Worm (Caenorhabditis elegans) whole organism, midembryonic: ENCODE measurements around the gene E04F6.15.

ENCODE experiments used
- T22C8.4 ChIP-seq: fragments of 200-800 bp; sonication (Bioruptor generic); IDR thresholded peaks from 2 replicates; pipeline ENCODE4 v1.3.6; 2022; ENCODE audit warnings: missing genetic modification characterization, missing compliant biosample characterization
- cog-1 ChIP-seq: sonication (generic microtip); optimal IDR thresholded peaks from 2 replicates; lab custom pipeline; 2016; ENCODE audit warnings: missing genetic modification characterization, missing compliant biosample characterization
- flt-1 ChIP-seq: fragments of 200-800 bp; sonication (Bioruptor generic); IDR thresholded peaks from 2 replicates; pipeline ENCODE4 v1.3.6; 2022; ENCODE audit warnings: missing genetic modification characterization, missing compliant biosample characterization
- klf-2 ChIP-seq: fragments of 200-800 bp; sonication (Bioruptor generic); conservative IDR thresholded peaks from 2 replicates; pipeline ENCODE4 v1.3.6; 2022; ENCODE audit warnings: missing genetic modification reagents, missing genetic modification characterization, missing compliant biosample characterization
- med-1 ChIP-seq: sonication (generic microtip); optimal IDR thresholded peaks from 2 replicates; lab custom pipeline; 2017; ENCODE audit warnings: missing genetic modification characterization, mild to moderate bottlenecking, missing compliant biosample characterization, antibody characterized with exemption, missing genetic modification reagents; ENCODE audit not compliant: insufficient read depth
- ref-1 ChIP-seq: fragments of 200-800 bp; sonication (Bioruptor generic); conservative IDR thresholded peaks from 2 replicates; pipeline ENCODE4 v1.3.6; 2022; ENCODE audit warnings: missing genetic modification reagents, missing genetic modification characterization, missing compliant biosample characterization
- tab-1 ChIP-seq: fragments of 200-800 bp; sonication (Bioruptor generic); IDR thresholded peaks from 2 replicates; pipeline ENCODE4 v1.3.6; 2022; ENCODE audit warnings: missing genetic modification characterization, missing compliant biosample characterization
- ztf-23 ChIP-seq: fragments of 200-800 bp; sonication (Bioruptor generic); IDR thresholded peaks from 2 replicates; pipeline ENCODE4 v1.3.6; 2022; ENCODE audit warnings: missing genetic modification reagents, missing genetic modification characterization, missing compliant biosample characterization
- ztf-29 ChIP-seq: fragments of 200-800 bp; sonication (Bioruptor generic); IDR thresholded peaks from 2 replicates; pipeline ENCODE4 v1.3.6; 2022; ENCODE audit warnings: missing genetic modification reagents, missing genetic modification characterization, missing compliant biosample characterization

E04F6.15 gene

DNA sequence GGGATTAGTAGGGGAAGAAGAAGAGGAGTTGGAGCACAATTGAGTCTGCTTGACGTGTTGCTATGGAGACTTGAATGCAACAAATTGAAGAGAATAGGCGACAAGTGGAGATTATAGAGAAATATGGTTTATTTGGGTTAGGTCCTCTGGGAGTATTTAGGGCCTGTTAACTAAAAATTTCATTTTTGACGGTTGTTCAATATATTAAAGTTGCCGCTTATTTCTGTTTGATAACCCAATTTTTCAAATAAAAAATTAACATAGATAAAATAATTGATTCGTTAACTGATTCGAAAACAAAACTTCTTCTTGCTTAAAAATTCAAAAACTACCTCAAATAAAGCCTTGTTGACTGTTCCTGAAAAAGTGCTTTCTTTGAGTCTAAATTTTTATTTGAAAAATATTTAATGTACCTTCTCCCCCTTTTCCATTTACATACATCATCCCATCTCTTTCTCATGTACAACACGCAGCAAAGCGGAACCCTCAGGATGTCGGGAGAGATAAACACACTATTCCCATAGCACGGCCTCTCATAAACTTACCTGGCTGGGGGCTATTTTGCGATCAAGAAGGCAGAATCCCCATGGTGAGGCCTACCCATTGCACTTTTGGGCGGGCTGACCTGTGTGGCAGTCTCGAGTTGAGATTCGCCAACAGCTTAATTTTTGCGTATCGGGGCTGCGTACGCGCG is 38.6 kb downstream of the E04F6.15 start, which contains the start of gene dyf-13:
Gene dyf-13 (minus strand): TSS at position 51 of the 694 bp plus-strand sequence.
- TF ChIP-seq ref-1 (no peak), T22C8.4 (GFP tag; lab: Robert Waterston, UW) (no peak), ztf-29 (no peak), tab-1 (no peak), klf-2 (GFP tag; lab: Robert Waterston, UW) (no peak), cog-1 (tag; lab: Kevin White, UChicago) (no peak), flt-1 (no peak), ztf-23 (GFP tag; lab: Robert Waterston, UW) (no peak), med-1 (GFP tag; lab: Kevin White, UChicago) (no peak)

ce11 chrII:7168712-7169111 is 41.4 kb downstream of the E04F6.15 start, which contains the start of gene col-36:
Gene col-36, minus strand, starts transcription at chrII:7168812.
- no peak for TF ChIP-seq med-1 (GFP tag; lab: Kevin White, UChicago)
- no peak for TF ChIP-seq klf-2 (GFP tag; lab: Robert Waterston, UW)
- no peak for TF ChIP-seq tab-1
- TF ChIP-seq ztf-23 (GFP tag; lab: Robert Waterston, UW): no peak
- no peak for TF ChIP-seq ztf-29
- TF ChIP-seq T22C8.4 (GFP tag; lab: Robert Waterston, UW): no peak
- no peak for TF ChIP-seq cog-1 (tag; lab: Kevin White, UChicago)
- no peak for TF ChIP-seq flt-1
- TF ChIP-seq ref-1: no peak

ce11 chrII:7166768-7167167 is 43.3 kb downstream of the E04F6.15 start:
- no peak for TF ChIP-seq klf-2 (GFP tag; lab: Robert Waterston, UW)
- TF ChIP-seq med-1 (GFP tag; lab: Kevin White, UChicago): no peak
- no peak for TF ChIP-seq cog-1 (tag; lab: Kevin White, UChicago)
- TF ChIP-seq ref-1: no peak
- TF ChIP-seq flt-1: no peak
- TF ChIP-seq T22C8.4 (GFP tag; lab: Robert Waterston, UW): no peak
- no peak for TF ChIP-seq ztf-23 (GFP tag; lab: Robert Waterston, UW)
- TF ChIP-seq tab-1: no peak
- no peak for TF ChIP-seq ztf-29

DNA sequence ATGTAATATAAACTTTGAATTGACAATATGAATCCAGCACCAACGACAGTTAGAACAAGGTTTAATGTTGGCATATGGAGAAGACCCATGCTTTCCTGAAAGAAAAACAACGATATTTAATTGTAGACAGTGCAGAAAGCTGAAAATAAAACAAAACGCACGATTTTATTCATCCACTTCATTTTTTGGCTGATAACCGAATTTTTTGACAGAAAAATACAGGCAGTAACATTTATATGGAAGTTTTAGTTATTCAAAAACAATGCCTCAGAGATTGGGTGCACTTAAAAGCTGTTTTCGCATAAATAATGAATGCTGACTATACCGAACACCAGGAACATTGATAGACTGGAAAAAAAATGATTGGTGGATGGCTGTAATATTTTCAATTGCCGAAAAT is 44.3 kb downstream of the E04F6.15 start, which contains the start of gene mfsd-13.2:
Gene mfsd-13.2 (minus strand): TSS at position 101 of the 400 bp plus-strand sequence.
- no peak for TF ChIP-seq ref-1
- no peak for TF ChIP-seq med-1 (GFP tag; lab: Kevin White, UChicago)
- no peak for TF ChIP-seq tab-1
- no peak for TF ChIP-seq ztf-29

- no peak for TF ChIP-seq ztf-23 (GFP tag; lab: Robert Waterston, UW)
- TF ChIP-seq klf-2 (GFP tag; lab: Robert Waterston, UW): no peak
- TF ChIP-seq ztf-29: no peak
- TF ChIP-seq med-1 (GFP tag; lab: Kevin White, UChicago): no peak
- TF ChIP-seq tab-1: no peak
- no peak for TF ChIP-seq T22C8.4 (GFP tag; lab: Robert Waterston, UW)
- no peak for TF ChIP-seq flt-1
- no peak for TF ChIP-seq cog-1 (tag; lab: Kevin White, UChicago)
Observed at ce11 chrII:7161512-7161911, 48.6 kb downstream of the E04F6.15 start, which contains the start of gene C27H5.12. Gene C27H5.12, minus strand, starts transcription at chrII:7161612.
